Worm (Caenorhabditis elegans) whole organism, early embryonic: ENCODE measurements around the gene pdi-1.

Source experiments
- aly-1 ChIP-seq: sonication (generic microtip); optimal IDR thresholded peaks from 2 replicates; lab custom pipeline; 2016; ENCODE audit warnings: missing genetic modification characterization, missing compliant biosample characterization
- ama-1 ChIP-seq: fragments of 150-350 bp; optimal IDR thresholded peaks from 2 replicates; lab custom pipeline; 2014
- ceh-13 ChIP-seq: fragments of 200-800 bp; sonication (Bioruptor generic); optimal IDR thresholded peaks from 2 replicates; lab custom pipeline; 2018; ENCODE audit warnings: mild to moderate bottlenecking, missing genetic modification characterization, missing compliant biosample characterization
- ets-7 ChIP-seq: sonication (generic microtip); optimal IDR thresholded peaks from 2 replicates; lab custom pipeline; 2016; ENCODE audit warnings: missing genotype, missing genetic modification characterization, missing compliant biosample characterization
- hmbx-1 ChIP-seq: sonication (generic microtip); optimal IDR thresholded peaks from 2 replicates; lab custom pipeline; 2016; ENCODE audit warnings: mild to moderate bottlenecking, missing genetic modification characterization, missing compliant biosample characterization
- scrt-1 ChIP-seq: fragments of 200-800 bp; sonication (Bioruptor generic); IDR thresholded peaks from 2 replicates; pipeline ENCODE4 v1.3.6; 2022; ENCODE audit warnings: missing genetic modification characterization, missing compliant biosample characterization
- tbx-11 ChIP-seq: fragments of 200-800 bp; sonication (Bioruptor generic); IDR thresholded peaks from 2 replicates; pipeline ENCODE4 v1.3.6; 2022; ENCODE audit warnings: missing genetic modification characterization, missing compliant biosample characterization
- tra-4 ChIP-seq: sonication (generic microtip); optimal IDR thresholded peaks from 2 replicates; lab custom pipeline; 2017; ENCODE audit warnings: missing genetic modification characterization, missing compliant biosample characterization

- TF ChIP-seq ama-1 (no peak), tra-4 (no peak), aly-1 (no peak), hmbx-1 (tag; lab: Kevin White, UChicago) (no peak), tbx-11 (GFP tag; lab: Robert Waterston, UW) (no peak), scrt-1 (no peak), ets-7 (no peak), ceh-13 (GFP tag; lab: Kevin White, UChicago) (no peak)
Measured at ce11 chrIII:3701411-3702310, at the start of gene pdi-1, which contains the start of gene C14B1.2.
